Comparison of ENCODE assay signal across 1 worm cellular context in the genomic region with DNA sequence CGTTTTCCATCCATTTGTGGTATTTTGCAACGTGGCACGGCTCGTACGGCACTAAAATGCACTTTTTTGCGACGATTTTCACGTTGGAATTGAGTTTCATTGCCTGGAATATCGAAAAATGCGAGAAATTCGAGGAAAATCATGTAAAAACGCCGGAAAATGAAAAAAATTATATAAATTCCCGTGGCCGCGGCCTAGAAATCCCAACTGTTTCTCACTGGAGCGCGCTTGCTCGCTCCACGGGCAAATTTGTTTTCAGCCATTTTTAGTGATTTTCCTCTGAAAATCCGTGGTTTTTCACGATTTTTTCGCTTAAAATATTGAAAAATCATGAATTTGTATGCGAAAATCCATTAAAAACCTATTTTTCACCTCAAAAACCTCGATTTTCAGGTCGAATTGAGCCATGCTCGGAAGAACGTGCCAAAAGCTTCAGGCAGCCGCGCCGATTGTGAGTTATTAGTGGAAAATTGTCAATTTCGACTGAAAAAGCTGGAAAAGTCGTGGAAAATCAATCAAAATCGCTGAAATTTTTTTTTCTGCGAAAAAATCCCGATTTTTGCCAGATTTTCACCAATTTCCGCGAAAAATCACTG.
A peak's percentile ranks its signal among the peaks of the same experiment; 100 is the strongest.
TF ChIP-seq lines count a peak whose summit lies in the region.

Y67D2.5 (minus strand) TSS at position 145 of the 596 bp plus-strand sequence.
cisd-3.2 (plus strand) TSS at position 394 of the 596 bp plus-strand sequence.

TF ChIP-seq in whole organism, L1 larva, 84 proteins besides CTCF, POLR2A, EP300 and RAD21 (continued from another document):
- TF ChIP-seq nhr-71 (tag; optimal IDR thresholded peaks at IDR 0.05; lab: Kevin White, UChicago) (no peak), unc-98 (GFP tag; IDR thresholded peaks at IDR 0.05; lab: Robert Waterston, UW) (no peak; the same call in 1 of the 2 replicates), pag-3 (tag; optimal IDR thresholded peaks at IDR 0.05; lab: Kevin White, UChicago; ENCODE audit: borderline replicate concordance, insufficient read depth) (no peak), efl-1 (optimal IDR thresholded peaks at IDR 0.05; lab: Kevin White, UChicago) (peak; percentile 19 to 56), efl-1 (GFP tag; optimal IDR thresholded peaks at IDR 0.05 in 1 of 2; lab: Kevin White, UChicago) (peak; percentile 61 to 93), lin-39 (tag; optimal IDR thresholded peaks at IDR 0.05; lab: Kevin White, UChicago) (no peak), aha-1 (tag; optimal IDR thresholded peaks at IDR 0.05; lab: Kevin White, UChicago) (no peak), vab-15 (tag; optimal IDR thresholded peaks at IDR 0.05; lab: Kevin White, UChicago) (no peak), tbx-2 (tag; optimal IDR thresholded peaks at IDR 0.05; lab: Kevin White, UChicago) (peak; percentile 43), elt-2 (tag; optimal IDR thresholded peaks at IDR 0.05; lab: Kevin White, UChicago) (no peak), hlh-17 (GFP tag; optimal IDR thresholded peaks at IDR 0.05; lab: Kevin White, UChicago; ENCODE audit: borderline replicate concordance) (no peak), pqm-1 (tag; optimal IDR thresholded peaks at IDR 0.05; lab: Kevin White, UChicago) (no peak), unc-30 (tag; optimal IDR thresholded peaks at IDR 0.05; lab: Kevin White, UChicago) (no peak), nhr-85 (tag; lab: Kevin White, UChicago) (peak; percentile 65), nhr-20 (tag; optimal IDR thresholded peaks at IDR 0.05; lab: Kevin White, UChicago) (no peak), lin-35 (GFP tag; optimal IDR thresholded peaks at IDR 0.05; lab: Kevin White, UChicago) (peak; percentile 25 to 40), swsn-7 (tag; optimal IDR thresholded peaks at IDR 0.05; lab: Kevin White, UChicago) (peak; percentile 6), C34B4.2 (tag; optimal IDR thresholded peaks at IDR 0.05; lab: Kevin White, UChicago) (no peak), mep-1 (tag; optimal IDR thresholded peaks at IDR 0.05; lab: Kevin White, UChicago) (peak; percentile 56), unc-130 (tag; optimal IDR thresholded peaks at IDR 0.05; lab: Kevin White, UChicago) (no peak), dpl-1 (GFP tag; optimal IDR thresholded peaks at IDR 0.05; lab: Kevin White, UChicago) (peak in 2 of 3 experiments; percentile 22 to 51), zip-4 (GFP tag; optimal IDR thresholded peaks at IDR 0.05; lab: Kevin White, UChicago) (no peak), unc-62 (GFP tag; optimal IDR thresholded peaks at IDR 0.05; lab: Kevin White, UChicago) (no peak), dsc-1 (tag; optimal IDR thresholded peaks at IDR 0.05; lab: Kevin White, UChicago) (peak; percentile 43), nhr-237 (tag; optimal IDR thresholded peaks at IDR 0.05; lab: Kevin White, UChicago) (no peak), lir-3 (tag; optimal IDR thresholded peaks at IDR 0.05; lab: Kevin White, UChicago; ENCODE audit: poor library complexity) (no peak), fkh-10 (GFP tag; optimal IDR thresholded peaks at IDR 0.05; lab: Kevin White, UChicago) (no peak), hlh-4 (tag; optimal IDR thresholded peaks at IDR 0.05; lab: Kevin White, UChicago) (no peak), tlp-1 (tag; optimal IDR thresholded peaks at IDR 0.05; lab: Kevin White, UChicago) (no peak), nhr-47 (tag; optimal IDR thresholded peaks at IDR 0.05; lab: Kevin White, UChicago) (no peak), nhr-77 (tag; optimal IDR thresholded peaks at IDR 0.05; lab: Kevin White, UChicago) (no peak), mab-9 (GFP tag; IDR thresholded peaks at IDR 0.05; lab: Robert Waterston, UW) (no peak), lsy-2 (tag; optimal IDR thresholded peaks at IDR 0.05; lab: Kevin White, UChicago) (peak; percentile 50 to 53), fkh-8 (tag; optimal IDR thresholded peaks at IDR 0.05; lab: Kevin White, UChicago) (peak; percentile 57), ces-1 (GFP tag; optimal IDR thresholded peaks at IDR 0.05; lab: Kevin White, UChicago) (no peak), snu-23 (GFP tag; optimal IDR thresholded peaks at IDR 0.05; lab: Kevin White, UChicago) (peak; percentile 45), unc-86 (tag; optimal IDR thresholded peaks at IDR 0.05; lab: Kevin White, UChicago) (no peak), mef-2 (tag; optimal IDR thresholded peaks at IDR 0.05; lab: Kevin White, UChicago) (no peak), rnt-1 (tag; optimal IDR thresholded peaks at IDR 0.05; lab: Kevin White, UChicago) (peak; percentile 87), ceh-82 (tag; optimal IDR thresholded peaks at IDR 0.05; lab: Kevin White, UChicago) (peak; percentile 10 to 52 (median 51)), lin-14 (GFP tag; optimal IDR thresholded peaks at IDR 0.05; lab: Kevin White, UChicago) (peak; percentile 44), nhr-90 (tag; optimal IDR thresholded peaks at IDR 0.05; lab: Kevin White, UChicago; ENCODE audit: poor library complexity) (peak; percentile 20), nhr-12 (tag; optimal IDR thresholded peaks at IDR 0.05; lab: Kevin White, UChicago) (no peak), hpl-2 (GFP tag; optimal IDR thresholded peaks at IDR 0.05; lab: Kevin White, UChicago) (no peak), ztf-4 (tag; optimal IDR thresholded peaks at IDR 0.05; lab: Kevin White, UChicago) (no peak), nhr-19 (GFP tag; conservative IDR thresholded peaks at IDR 0.05; lab: Robert Waterston, UW) (no peak; the same call in 1 of the 2 replicates), ets-5 (GFP tag; IDR thresholded peaks at IDR 0.05; lab: Robert Waterston, UW) (no peak), ceh-8 (GFP tag; optimal IDR thresholded peaks at IDR 0.05; lab: Kevin White, UChicago) (no peak), sptf-1 (tag; optimal IDR thresholded peaks at IDR 0.05; lab: Kevin White, UChicago) (no peak), sup-37 (GFP tag; optimal IDR thresholded peaks at IDR 0.05; lab: Kevin White, UChicago) (no peak)
TF ChIP-seq in whole organism, L1 larva: peak in this region for 29.
